Fruit fly (Drosophila melanogaster) whole organism, embryonic: ENCODE measurements around the gene CG6695.

Experiments used
- CG10543 ChIP-seq: fragments of 200-800 bp; sonication (Bioruptor generic); optimal IDR thresholded peaks from 3 replicates; lab custom pipeline; 2017; ENCODE audit warnings: missing biosample characterization, mild to moderate bottlenecking, missing genetic modification characterization, moderate library complexity
- CG11695 ChIP-seq: fragments of 200-800 bp; sonication (Bioruptor generic); IDR thresholded peaks from 3 replicates; pipeline ENCODE4 v1.3.6; 2022; ENCODE audit warnings: missing biosample characterization, missing genetic modification characterization
- CG13624 ChIP-seq: fragments of 200-800 bp; sonication (Bioruptor generic); optimal IDR thresholded peaks from 2 replicates; lab custom pipeline; 2016; ENCODE audit warnings: missing biosample characterization, missing genetic modification characterization
- CG14710 ChIP-seq: fragments of 200-800 bp; sonication (Bioruptor generic); optimal IDR thresholded peaks from 3 replicates; lab custom pipeline; 2019; ENCODE audit warnings: missing biosample characterization, mild to moderate bottlenecking, missing genetic modification characterization, moderate library complexity
- CG15514 ChIP-seq: fragments of 200-800 bp; sonication (Bioruptor generic); optimal IDR thresholded peaks from 3 replicates; lab custom pipeline; 2017; ENCODE audit warnings: missing biosample characterization, missing genetic modification characterization, mild to moderate bottlenecking, moderate library complexity, missing genetic modification reagents
- CG17361 ChIP-seq: fragments of 200-800 bp; sonication (Bioruptor generic); IDR thresholded peaks from 3 replicates; pipeline ENCODE4 v1.3.6; 2022; ENCODE audit warnings: missing biosample characterization, missing genetic modification characterization
- CG1832 ChIP-seq: fragments of 200-800 bp; sonication (Bioruptor generic); optimal IDR thresholded peaks from 2 replicates; lab custom pipeline; 2017; ENCODE audit warnings: missing biosample characterization, mild to moderate bottlenecking, missing genetic modification characterization, inconsistent platforms
- CG2129 ChIP-seq: fragments of 200-800 bp; sonication (Bioruptor generic); IDR thresholded peaks from 2 replicates; pipeline ENCODE4 v1.3.6; 2022; ENCODE audit warnings: missing biosample characterization, missing genetic modification characterization; ENCODE audit not compliant: partially characterized antibody
- CG31224 ChIP-seq: fragments of 200-800 bp; sonication (Bioruptor generic); IDR thresholded peaks from 2 replicates; pipeline ENCODE4 v1.3.6; 2022; ENCODE audit warnings: missing biosample characterization, missing genetic modification characterization
- CG31441 ChIP-seq: fragments of 200-800 bp; sonication (Bioruptor generic); IDR thresholded peaks from 2 replicates; pipeline ENCODE4 v1.3.6; 2022; ENCODE audit warnings: missing biosample characterization, missing genetic modification characterization
- CG32767 ChIP-seq: fragments of 200-800 bp; sonication (Bioruptor generic); IDR thresholded peaks from 2 replicates; pipeline ENCODE4 v1.3.6; 2022; ENCODE audit warnings: missing biosample characterization, missing genetic modification characterization
- CG34224 ChIP-seq: fragments of 200-800 bp; sonication (Bioruptor generic); IDR thresholded peaks from 3 replicates; pipeline ENCODE4 v1.3.6; 2022; ENCODE audit warnings: missing biosample characterization, missing genetic modification characterization; ENCODE audit not compliant: partially characterized antibody
- CG43689 ChIP-seq: fragments of 200-800 bp; sonication (Bioruptor generic); IDR thresholded peaks from 2 replicates; pipeline ENCODE4 v1.3.6; 2022; ENCODE audit warnings: missing biosample characterization, missing genetic modification characterization
- CG5180 ChIP-seq: fragments of 200-800 bp; sonication (Bioruptor generic); optimal IDR thresholded peaks from 3 replicates; lab custom pipeline; 2017; ENCODE audit warnings: missing biosample characterization, missing genetic modification characterization, mild to moderate bottlenecking, moderate library complexity, missing genetic modification reagents
- CG6654 ChIP-seq: fragments of 200-800 bp; sonication (Bioruptor generic); optimal IDR thresholded peaks from 2 replicates; lab custom pipeline; 2017; ENCODE audit warnings: missing biosample characterization, mild to moderate bottlenecking, missing genetic modification characterization
- CG6854 ChIP-seq: fragments of 200-800 bp; sonication (Bioruptor generic); optimal IDR thresholded peaks from 3 replicates; lab custom pipeline; 2017; ENCODE audit warnings: missing biosample characterization, mild to moderate bottlenecking, missing genetic modification characterization
- CG7372 ChIP-seq: fragments of 200-800 bp; sonication (Bioruptor generic); IDR thresholded peaks from 2 replicates; pipeline ENCODE4 v1.3.6; 2022; ENCODE audit warnings: missing biosample characterization, missing genetic modification characterization
- CG8388 ChIP-seq: fragments of 200-800 bp; sonication (Bioruptor generic); optimal IDR thresholded peaks from 2 replicates; lab custom pipeline; 2019; ENCODE audit warnings: missing biosample characterization, mild to moderate bottlenecking, missing genetic modification characterization, moderate library complexity
- Doc2 ChIP-seq: fragments of 200-800 bp; sonication (Bioruptor generic); IDR thresholded peaks from 2 replicates; pipeline ENCODE4 v1.3.6; 2022; ENCODE audit warnings: missing biosample characterization, missing genetic modification characterization
- Gug ChIP-seq: fragments of 200-800 bp; sonication (Bioruptor generic); IDR thresholded peaks from 4 replicates; pipeline ENCODE4 v1.3.6; 2022; ENCODE audit warnings: missing biosample characterization, missing genetic modification characterization
- Hey ChIP-seq: fragments of 200-800 bp; sonication (Bioruptor generic); optimal IDR thresholded peaks from 3 replicates; lab custom pipeline; 2018; ENCODE audit warnings: missing biosample characterization, mild to moderate bottlenecking, missing genetic modification characterization
- MESR4 ChIP-seq: fragments of 200-800 bp; sonication (Bioruptor generic); optimal IDR thresholded peaks from 2 replicates; lab custom pipeline; 2018; ENCODE audit warnings: missing biosample characterization, mild to moderate bottlenecking, missing genetic modification characterization, moderate library complexity
- Max ChIP-seq: fragments of 200-800 bp; sonication (Bioruptor generic); optimal IDR thresholded peaks from 2 replicates; lab custom pipeline; 2016; ENCODE audit warnings: missing biosample characterization, mild to moderate bottlenecking, missing genetic modification characterization
- Six4 ChIP-seq: fragments of 200-800 bp; sonication (Bioruptor generic); optimal IDR thresholded peaks from 2 replicates; lab custom pipeline; 2016; ENCODE audit warnings: missing biosample characterization, missing genetic modification characterization
- Ssrp ChIP-seq: fragments of 200-800 bp; sonication (Bioruptor generic); optimal IDR thresholded peaks from 2 replicates; lab custom pipeline; 2018; ENCODE audit warnings: missing biosample characterization, mild to moderate bottlenecking, missing genetic modification characterization, moderate library complexity
- Vsx1 ChIP-seq: fragments of 200-800 bp; sonication (Bioruptor generic); optimal IDR thresholded peaks from 2 replicates; lab custom pipeline; 2017; ENCODE audit warnings: missing biosample characterization, mild to moderate bottlenecking, missing genetic modification characterization, missing genetic modification reagents
- al ChIP-seq: fragments of 200-800 bp; sonication (Bioruptor generic); IDR thresholded peaks from 2 replicates; pipeline ENCODE4 v1.3.6; 2022; ENCODE audit warnings: missing biosample characterization, missing genetic modification characterization
- br ChIP-seq: fragments of >200 bp; optimal IDR thresholded peaks from 2 replicates; lab custom pipeline; 2017
- chif ChIP-seq, 2 experiments: fragments of 200-800 bp; sonication (Bioruptor generic); optimal IDR thresholded peaks; 3 replicates each; lab custom pipeline; 2016; ENCODE audit warnings: missing biosample characterization in 2 of 2, missing genetic modification characterization in 2 of 2
- crp ChIP-seq, 2 experiments: fragments of 200-800 bp; sonication (Bioruptor generic); optimal IDR thresholded peaks; 2 replicates in 1 of 2; 3 replicates in 1 of 2; lab custom pipeline; 2017; ENCODE audit warnings: missing biosample characterization in 2 of 2, missing genetic modification characterization in 2 of 2, mild to moderate bottlenecking in 1 of 2, moderate library complexity in 1 of 2
- dpn ChIP-seq, 2 experiments: fragments of 200-800 bp; sonication (Bioruptor generic); optimal IDR thresholded peaks; 3 replicates each; lab custom pipeline; 2016; ENCODE audit warnings: missing biosample characterization in 2 of 2, missing genetic modification characterization in 2 of 2
- ewg ChIP-seq: fragments of 200-800 bp; sonication (Bioruptor generic); optimal IDR thresholded peaks from 3 replicates; lab custom pipeline; 2017; ENCODE audit warnings: mild to moderate bottlenecking, missing biosample characterization, missing genetic modification reagents, missing genetic modification characterization
- fru ChIP-seq: fragments of >200 bp; optimal IDR thresholded peaks from 2 replicates; lab custom pipeline; 2017
- grau ChIP-seq: fragments of 200-800 bp; optimal IDR thresholded peaks from 3 replicates; lab custom pipeline; 2019; ENCODE audit warnings: missing biosample characterization, mild to moderate bottlenecking, missing genetic modification characterization, moderate library complexity
- grn ChIP-seq: fragments of 200-800 bp; sonication (Bioruptor generic); optimal IDR thresholded peaks from 3 replicates; lab custom pipeline; 2017; ENCODE audit warnings: missing biosample characterization, missing genetic modification characterization
- lbe ChIP-seq: fragments of 200-800 bp; sonication (Bioruptor generic); optimal IDR thresholded peaks from 2 replicates; lab custom pipeline; 2016; ENCODE audit warnings: missing biosample characterization, mild to moderate bottlenecking, missing genetic modification characterization
- lilli ChIP-seq: fragments of 200-800 bp; sonication (Bioruptor generic); optimal IDR thresholded peaks from 3 replicates; lab custom pipeline; 2016; ENCODE audit warnings: missing biosample characterization, missing genetic modification characterization
- lola ChIP-seq, 3 experiments: fragments of >200 bp in 2 of 3; fragments of 200-800 bp in 1 of 3; sonication (Bioruptor generic) in 1 of 3; optimal IDR thresholded peaks; 2 replicates each; lab custom pipeline; 2017 to 2019; ENCODE audit warnings: missing biosample characterization in 3 of 3, missing genetic modification characterization in 3 of 3, mild to moderate bottlenecking in 1 of 3, moderate library complexity in 1 of 3
- maf-S ChIP-seq: fragments of 200-800 bp; sonication (Bioruptor generic); optimal IDR thresholded peaks from 2 replicates; lab custom pipeline; 2016; ENCODE audit warnings: missing biosample characterization, missing genetic modification characterization
- mirr ChIP-seq: fragments of 200-800 bp; sonication (Bioruptor generic); optimal IDR thresholded peaks from 3 replicates; lab custom pipeline; 2018; ENCODE audit warnings: missing biosample characterization, mild to moderate bottlenecking, missing genetic modification characterization
- pum ChIP-seq: fragments of 200-800 bp; sonication (Bioruptor generic); optimal IDR thresholded peaks from 2 replicates; lab custom pipeline; 2016; ENCODE audit warnings: missing biosample characterization, missing genetic modification characterization
- sim ChIP-seq: fragments of 200-800 bp; sonication (Bioruptor generic); IDR thresholded peaks from 2 replicates; pipeline ENCODE4 v1.3.6; 2022; ENCODE audit warnings: missing biosample characterization, missing genetic modification characterization
- sima ChIP-seq: fragments of 200-800 bp; sonication (Bioruptor generic); optimal IDR thresholded peaks from 2 replicates; lab custom pipeline; 2016; ENCODE audit warnings: missing biosample characterization, missing genetic modification characterization
- slbo ChIP-seq: fragments of 200-800 bp; sonication (Bioruptor generic); IDR thresholded peaks from 2 replicates; pipeline ENCODE4 v1.3.6; 2022; ENCODE audit warnings: missing biosample characterization, missing genetic modification characterization
- sug ChIP-seq: fragments of 200-800 bp; optimal IDR thresholded peaks from 2 replicates; lab custom pipeline; 2019; ENCODE audit warnings: missing biosample characterization, mild to moderate bottlenecking, missing genetic modification characterization, moderate library complexity
- tap ChIP-seq: fragments of 200-800 bp; optimal IDR thresholded peaks from 3 replicates; lab custom pipeline; 2019; ENCODE audit warnings: missing biosample characterization, mild to moderate bottlenecking, missing genetic modification characterization, moderate library complexity
- twi ChIP-seq: fragments of 200-800 bp; optimal IDR thresholded peaks from 2 replicates; lab custom pipeline; 2019; ENCODE audit warnings: missing biosample characterization, mild to moderate bottlenecking, missing genetic modification characterization, moderate library complexity
- tx ChIP-seq: fragments of 200-800 bp; sonication (Bioruptor generic); optimal IDR thresholded peaks from 2 replicates; lab custom pipeline; 2016; ENCODE audit warnings: missing biosample characterization, missing genetic modification characterization
- unpg ChIP-seq: fragments of 200-800 bp; sonication (Bioruptor generic); optimal IDR thresholded peaks from 3 replicates; lab custom pipeline; 2018; ENCODE audit warnings: missing biosample characterization, mild to moderate bottlenecking, missing genetic modification characterization, moderate library complexity
- zen ChIP-seq: fragments of 200-800 bp; sonication (Bioruptor generic); optimal IDR thresholded peaks from 3 replicates; lab custom pipeline; 2018; ENCODE audit warnings: missing biosample characterization, mild to moderate bottlenecking, missing genetic modification characterization, moderate library complexity
- zfh1 ChIP-seq: fragments of 200-800 bp; sonication (Bioruptor generic); IDR thresholded peaks from 3 replicates; pipeline ENCODE4 v1.3.6; 2022; ENCODE audit warnings: missing biosample characterization, missing genetic modification characterization

CG6695 gene

dm6 chr3R:24626003-24626486, 28.9 kb upstream of the CG6695 start (continued):
- TF ChIP-seq CG32767 (GFP tag; lab: Robert Waterston, UW) (no peak), Six4 (GFP tag; lab: Kevin White, UChicago) (peak; percentile 6), CG11695 (GFP tag; lab: Robert Waterston, UW) (0 out of 3 replicates have a peak, but pooled peaks have one; percentile 57), CG7372 (GFP tag; lab: Robert Waterston, UW) (no peak), CG17361 (GFP tag; lab: Robert Waterston, UW) (no peak), CG1832 (GFP tag; lab: Kevin White, UChicago) (no peak), maf-S (GFP tag; lab: Kevin White, UChicago) (peak; percentile 53), tx (GFP tag; lab: Kevin White, UChicago) (no peak), CG14710 (no peak), chif (GFP tag; optimal IDR thresholded peaks at IDR 0.05; lab: Kevin White, UChicago) (peak in 1 of 2 experiments; percentile 12), unpg (GFP tag; lab: Kevin White, UChicago) (peak; percentile 37), Gug (GFP tag; lab: Robert Waterston, UW) (no peak), slbo (GFP tag; lab: Robert Waterston, UW) (peak; percentile 53), Vsx1 (GFP tag; lab: Kevin White, UChicago) (no peak), al (GFP tag; lab: Robert Waterston, UW) (no peak), CG15514 (GFP tag; lab: Kevin White, UChicago) (no peak), CG8388 (GFP tag; lab: Kevin White, UChicago) (peak; percentile 40), Max (GFP tag; lab: Kevin White, UChicago) (peak; percentile 2), CG34224 (GFP tag; lab: Robert Waterston, UW) (no peak), CG31224 (GFP tag; lab: Robert Waterston, UW) (no peak), tap (tag; lab: Kevin White, UChicago) (no peak), sug (no peak), ewg (GFP tag; lab: Kevin White, UChicago) (no peak), Hey (tag; lab: Kevin White, UChicago) (no peak), sim (GFP tag; lab: Robert Waterston, UW) (no peak), MESR4 (no peak), CG31441 (GFP tag; lab: Robert Waterston, UW) (no peak), CG10543 (GFP tag; lab: Kevin White, UChicago) (no peak), mirr (GFP tag; lab: Kevin White, UChicago) (no peak), Doc2 (GFP tag; lab: Robert Waterston, UW) (no peak), twi (no peak), dpn (GFP tag; optimal IDR thresholded peaks at IDR 0.05; lab: Kevin White, UChicago) (peak in 1 of 2 experiments; percentile 39), CG2129 (GFP tag; lab: Robert Waterston, UW) (no peak), Ssrp (tag; lab: Kevin White, UChicago) (peak; percentile 9), zen (tag; lab: Kevin White, UChicago) (no peak), lilli (GFP tag; lab: Kevin White, UChicago) (peak; percentile 18), lola (GFP tag; optimal IDR thresholded peaks at IDR 0.05; lab: Kevin White, UChicago) (no peak), sima (GFP tag; lab: Kevin White, UChicago) (no peak), zfh1 (GFP tag; lab: Robert Waterston, UW) (no peak), CG6654 (GFP tag; lab: Kevin White, UChicago) (no peak), pum (GFP tag; lab: Kevin White, UChicago) (no peak), grn (no peak), lbe (GFP tag; lab: Kevin White, UChicago) (no peak), crp (GFP tag; optimal IDR thresholded peaks at IDR 0.05; lab: Kevin White, UChicago) (no peak), br (lab: Kevin White, UChicago) (no peak), CG43689 (GFP tag; lab: Robert Waterston, UW) (peak; percentile 30; the same call in 1 of the 2 replicates), grau (tag; lab: Kevin White, UChicago) (peak; percentile 43), CG13624 (no peak), fru (no peak), CG5180 (GFP tag; lab: Kevin White, UChicago) (no peak), CG6854 (GFP tag; lab: Kevin White, UChicago) (no peak)
